Fruit fly (Drosophila melanogaster) Kc167 (cell line): Measurements from ENCODE around the gene chas.

Experiments
- Myc ChIP-seq: fragments of >200 bp; optimal IDR thresholded peaks from 2 replicates; lab custom pipeline; 2017; ENCODE audit warnings: missing external identifiers
- Sin3A ChIP-seq: fragments of >200 bp; optimal IDR thresholded peaks from 2 replicates; lab custom pipeline; 2018; ENCODE audit warnings: missing external identifiers
- h ChIP-seq: fragments of >200 bp; optimal IDR thresholded peaks from 3 replicates; lab custom pipeline; 2018; ENCODE audit warnings: missing external identifiers
- insv ChIP-seq: fragments of >200 bp; optimal IDR thresholded peaks from 3 replicates; lab custom pipeline; 2018; ENCODE audit warnings: missing external identifiers
- psq ChIP-seq: fragments of >200 bp; optimal IDR thresholded peaks from 2 replicates; lab custom pipeline; 2017; ENCODE audit warnings: missing external identifiers
- ttk ChIP-seq: sonication (Bioruptor generic); optimal IDR thresholded peaks from 2 replicates; lab custom pipeline; 2017; ENCODE audit warnings: missing external identifiers

The chas gene

DNA sequence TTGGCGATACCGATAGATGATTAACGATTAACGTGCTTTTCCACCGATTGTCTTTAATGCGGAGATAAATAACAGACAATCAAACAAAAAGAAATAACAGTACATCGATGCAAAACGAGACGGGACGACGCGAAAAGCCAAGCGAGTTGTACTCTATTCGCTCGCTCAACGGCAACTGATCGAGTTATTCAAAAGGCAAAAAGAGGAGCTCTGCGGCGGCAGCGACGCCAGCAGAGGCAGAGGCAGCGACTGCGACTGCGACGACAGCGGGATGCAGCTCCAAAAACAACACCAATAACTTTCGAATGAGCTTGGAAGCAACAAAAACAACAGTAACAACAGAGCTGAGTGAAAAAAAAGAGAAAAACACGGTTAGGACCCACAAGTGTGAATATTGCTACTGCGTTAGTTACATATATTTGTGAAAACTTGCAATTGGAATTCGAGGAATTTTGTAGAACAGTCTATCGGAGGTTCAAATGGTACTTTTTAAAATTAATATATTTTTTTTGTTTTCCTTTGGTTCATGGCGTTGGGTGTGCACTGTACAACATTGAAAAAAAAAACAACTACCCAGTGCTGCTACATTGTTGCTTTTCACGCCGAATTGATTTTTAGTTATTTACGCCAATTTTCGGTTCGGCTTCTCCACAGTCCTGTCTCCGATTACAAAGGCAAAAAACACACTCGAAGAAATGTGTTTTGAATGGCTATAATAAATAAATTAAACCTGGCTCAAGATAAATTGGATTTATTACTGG is 15.6 kb downstream of the chas start:
- TF ChIP-seq psq (lab: Kevin White, UChicago) (no peak), insv (lab: Kevin White, UChicago) (no peak)

DNA sequence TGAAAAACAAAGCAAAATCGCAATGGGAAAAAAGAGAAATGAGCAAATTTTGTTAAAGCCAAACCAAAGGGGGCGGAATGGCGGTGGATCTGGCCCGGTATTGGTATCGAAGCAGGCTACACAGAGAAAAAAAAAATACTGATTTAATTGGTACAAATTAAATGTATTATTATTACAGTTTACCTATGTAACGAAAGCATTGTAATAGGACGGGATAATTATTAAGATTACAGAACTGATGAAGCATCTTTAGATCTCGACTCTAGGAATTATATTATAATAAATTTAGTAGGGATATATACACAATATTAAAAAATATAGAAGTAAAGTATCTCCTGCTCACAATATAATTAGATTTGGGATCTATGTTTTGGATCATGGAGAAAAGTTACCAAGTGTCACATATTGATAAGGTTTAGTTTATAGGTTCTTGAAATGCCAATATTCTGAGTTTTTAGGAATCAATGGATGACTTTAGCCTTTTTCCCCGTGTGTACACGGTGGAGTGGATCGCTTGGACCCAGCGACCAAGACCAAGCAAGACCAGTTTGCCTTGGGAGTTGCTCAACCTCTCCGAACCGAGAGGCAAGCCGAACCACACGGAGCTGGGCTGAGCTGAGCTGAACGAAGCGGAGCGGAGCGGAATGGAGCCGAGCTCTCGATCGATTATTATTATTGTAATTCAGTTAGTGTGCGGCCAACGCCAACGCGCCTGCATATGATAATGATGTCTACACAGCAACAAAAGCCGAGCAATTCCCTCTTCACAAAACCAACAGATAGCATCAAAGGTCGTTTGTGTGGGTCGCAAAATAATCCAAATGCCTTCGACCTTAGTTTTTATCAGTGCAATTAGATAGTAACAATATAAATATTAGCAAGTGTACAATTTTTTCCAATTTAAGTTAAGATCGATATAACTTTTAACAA is 18.6 kb downstream of the chas start:
- TF ChIP-seq Myc (lab: Kevin White, UChicago) (no peak), ttk (lab: Kevin White, UChicago) (no peak), insv (lab: Kevin White, UChicago) (no peak), h (lab: Kevin White, UChicago) (no peak), psq (lab: Kevin White, UChicago) (no peak), Sin3A (lab: Kevin White, UChicago) (no peak)

DNA sequence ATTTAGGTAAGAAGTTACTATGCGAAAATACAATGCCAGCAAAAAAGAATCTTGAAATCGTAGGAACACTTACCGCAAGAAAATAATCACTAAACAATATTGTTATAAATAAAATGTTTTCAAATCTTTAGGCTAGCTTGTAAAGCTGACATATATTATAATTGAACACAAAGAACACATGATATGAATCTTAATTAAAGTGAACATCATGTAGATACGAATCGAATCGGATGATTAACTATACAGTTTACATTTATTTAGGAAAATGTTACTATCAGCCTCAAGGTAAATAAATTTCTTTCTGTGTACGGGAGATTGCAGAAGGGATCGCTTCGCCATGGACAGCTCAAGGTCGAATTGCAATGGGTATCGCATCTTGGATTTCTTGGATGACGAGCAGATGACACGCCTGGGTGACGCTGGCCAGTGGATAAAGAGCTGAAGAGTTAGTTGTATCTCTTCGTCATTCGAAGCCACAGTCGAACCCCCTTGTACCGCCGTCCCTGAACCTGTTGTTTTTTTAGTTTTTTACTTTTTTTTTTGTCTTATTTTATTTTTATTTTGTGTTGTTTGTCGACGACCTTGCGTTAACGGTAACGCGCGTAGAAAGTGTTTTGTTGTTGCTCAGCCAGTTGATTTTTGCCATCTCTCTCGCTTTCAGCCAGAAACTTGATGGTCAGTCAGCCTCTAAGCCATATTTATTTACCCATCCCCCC is 20.4 kb downstream of the chas start:
- no peak for TF ChIP-seq insv (lab: Kevin White, UChicago)
- TF ChIP-seq h (lab: Kevin White, UChicago), result no peak
- TF ChIP-seq Myc (lab: Kevin White, UChicago), result no peak
- no peak for TF ChIP-seq Sin3A (lab: Kevin White, UChicago)
- TF ChIP-seq ttk (lab: Kevin White, UChicago), result no peak
- no peak for TF ChIP-seq psq (lab: Kevin White, UChicago)

DNA sequence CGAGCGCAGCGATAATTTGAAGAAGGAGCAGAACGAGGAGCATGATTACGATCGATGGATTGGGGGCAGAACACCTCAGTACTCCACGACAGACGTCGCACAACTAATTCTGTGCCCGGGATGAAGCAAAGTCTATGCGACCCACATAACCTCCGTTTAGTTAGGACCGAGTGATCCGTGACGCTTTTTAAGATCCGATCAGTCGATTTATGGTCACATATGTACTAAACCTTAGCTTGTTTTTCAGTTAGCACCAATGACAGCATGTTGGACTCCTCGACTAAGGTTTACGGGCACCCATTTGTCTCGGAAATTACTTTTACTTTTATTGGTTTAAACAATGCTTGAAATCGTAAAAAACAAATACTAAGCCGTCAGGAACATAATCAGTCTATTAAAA is 26.7 kb downstream of the chas start, which contains the start of gene CG12990:
Gene CG12990 (minus strand): TSS at position 101 of the 400 bp plus-strand sequence.
- no peak for TF ChIP-seq insv (lab: Kevin White, UChicago)

DNA sequence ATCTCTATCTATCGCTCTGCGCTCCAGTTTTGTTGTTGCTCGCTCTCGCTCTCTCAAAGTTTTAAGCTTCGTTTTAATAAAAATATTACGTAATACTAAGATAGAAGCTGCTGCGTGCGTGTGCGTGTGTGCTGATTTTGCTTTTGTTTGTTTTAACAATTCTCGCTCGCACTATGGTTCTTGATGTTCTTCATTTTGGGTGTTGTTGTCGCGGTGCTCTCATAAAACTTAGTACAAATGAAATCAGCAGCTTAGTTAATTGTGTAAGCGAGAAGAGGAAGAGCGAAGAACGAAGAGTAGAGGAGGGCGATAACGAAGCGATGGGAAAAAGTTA is 39.4 kb downstream of the chas start:
- TF ChIP-seq h (lab: Kevin White, UChicago), result no peak
- no peak for TF ChIP-seq psq (lab: Kevin White, UChicago)
- no peak for TF ChIP-seq insv (lab: Kevin White, UChicago)
- TF ChIP-seq ttk (lab: Kevin White, UChicago), result no peak
- TF ChIP-seq Myc (lab: Kevin White, UChicago), result no peak
- TF ChIP-seq Sin3A (lab: Kevin White, UChicago), result no peak

DNA sequence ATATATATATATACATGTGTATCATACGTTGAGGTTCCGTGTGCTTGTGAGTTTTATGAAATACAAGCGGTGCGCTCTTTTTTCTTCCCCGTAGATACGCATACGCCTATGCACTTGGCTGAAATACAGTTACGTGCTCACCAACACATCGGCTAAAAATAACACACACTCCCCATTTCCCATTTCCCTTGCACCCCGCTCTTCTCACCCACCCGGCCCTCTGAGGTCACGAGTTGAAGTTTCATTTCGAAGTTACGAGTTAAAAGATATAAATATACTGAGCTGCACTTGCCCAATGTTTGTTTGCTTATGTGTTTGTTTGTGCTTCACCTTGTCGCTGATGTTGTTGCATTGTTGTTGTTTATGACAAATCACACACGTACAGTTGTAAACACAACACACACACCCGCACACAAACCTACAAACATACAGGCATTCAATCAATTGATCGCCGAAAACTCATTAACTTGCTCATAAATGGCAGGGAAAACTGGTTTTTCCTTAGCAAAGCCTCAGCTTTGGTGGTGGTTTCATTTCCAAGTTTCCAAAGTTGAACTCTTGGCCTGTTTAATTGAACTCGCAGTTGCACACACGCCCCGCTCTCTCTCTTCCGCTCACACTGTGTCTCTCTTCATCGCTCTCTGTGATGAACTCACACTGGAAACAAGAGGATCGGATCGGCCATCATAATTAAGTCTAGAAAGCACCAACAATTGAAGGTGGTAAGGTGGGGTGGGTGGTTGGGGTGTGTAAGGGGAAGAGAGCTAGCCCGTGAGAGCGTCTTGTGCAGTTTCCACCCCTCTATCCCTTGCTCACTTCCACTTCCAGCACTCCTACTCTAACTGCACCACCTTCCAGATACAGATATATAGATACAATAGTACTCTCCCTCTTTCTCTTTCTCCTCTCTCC is 40.1 kb downstream of the chas start:
- TF ChIP-seq h (lab: Kevin White, UChicago), result no peak

DNA sequence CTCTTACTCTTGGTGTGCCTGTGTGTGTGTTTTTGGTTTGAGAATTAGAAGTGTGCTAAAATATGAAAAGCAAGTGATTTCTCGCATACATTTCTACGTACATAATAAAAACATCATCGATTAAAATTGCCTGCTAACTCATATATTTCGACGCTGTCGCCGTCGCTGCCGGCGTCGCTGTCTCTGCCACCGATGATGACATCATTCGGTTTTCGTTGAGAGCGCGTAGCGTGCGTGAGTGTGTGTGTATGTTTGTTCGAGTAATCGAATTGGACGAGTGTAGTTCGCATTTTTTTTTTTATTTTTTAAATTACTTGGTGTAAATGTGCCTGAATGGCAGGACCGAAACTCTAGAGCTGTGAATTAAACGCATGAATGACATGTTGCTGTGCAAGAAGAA is 40.8 kb downstream of the chas start:
- TF ChIP-seq Myc (lab: Kevin White, UChicago), result no peak
- no peak for TF ChIP-seq ttk (lab: Kevin White, UChicago)
- TF ChIP-seq h (lab: Kevin White, UChicago), result no peak
- TF ChIP-seq psq (lab: Kevin White, UChicago), result no peak
- TF ChIP-seq insv (lab: Kevin White, UChicago), result no peak
- no peak for TF ChIP-seq Sin3A (lab: Kevin White, UChicago)

DNA sequence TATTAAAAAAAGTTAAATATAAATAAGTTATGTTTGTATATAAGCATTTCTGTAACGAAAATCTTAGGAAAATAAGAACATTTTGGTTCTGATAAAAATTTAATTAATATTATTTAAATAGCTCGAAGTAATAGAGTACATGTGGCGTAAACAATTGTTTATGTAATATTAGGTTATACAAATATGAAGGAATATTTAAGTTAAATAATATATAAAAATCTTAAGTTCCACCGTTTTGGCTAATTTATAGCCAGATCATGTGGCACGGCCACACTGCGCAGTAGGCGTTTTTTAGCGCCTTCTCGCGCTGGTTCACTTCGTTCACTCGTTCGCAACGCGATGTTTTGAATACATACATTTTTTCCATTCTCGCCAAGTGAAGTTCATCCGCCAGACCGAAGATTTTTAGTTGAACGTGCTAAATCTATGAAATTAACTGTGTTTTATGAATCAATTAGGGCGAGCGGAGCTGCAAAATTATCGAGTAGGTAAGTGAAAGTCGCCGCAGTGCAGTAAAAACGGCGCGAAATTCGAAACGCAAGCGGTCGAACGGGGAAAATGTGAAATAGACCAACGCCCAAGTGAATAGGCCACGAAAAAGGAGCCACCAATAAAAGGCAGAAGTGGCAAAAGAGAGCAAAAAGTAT is 41.4 kb downstream of the chas start, which contains the start of gene beta-Spec:
Gene beta-Spec (plus strand): TSS at position 323 of the 647 bp plus-strand sequence.
- TF ChIP-seq Sin3A (lab: Kevin White, UChicago) (no peak), insv (lab: Kevin White, UChicago) (no peak), h (lab: Kevin White, UChicago) (no peak), psq (lab: Kevin White, UChicago) (no peak), ttk (lab: Kevin White, UChicago) (no peak), Myc (lab: Kevin White, UChicago) (no peak)

DNA sequence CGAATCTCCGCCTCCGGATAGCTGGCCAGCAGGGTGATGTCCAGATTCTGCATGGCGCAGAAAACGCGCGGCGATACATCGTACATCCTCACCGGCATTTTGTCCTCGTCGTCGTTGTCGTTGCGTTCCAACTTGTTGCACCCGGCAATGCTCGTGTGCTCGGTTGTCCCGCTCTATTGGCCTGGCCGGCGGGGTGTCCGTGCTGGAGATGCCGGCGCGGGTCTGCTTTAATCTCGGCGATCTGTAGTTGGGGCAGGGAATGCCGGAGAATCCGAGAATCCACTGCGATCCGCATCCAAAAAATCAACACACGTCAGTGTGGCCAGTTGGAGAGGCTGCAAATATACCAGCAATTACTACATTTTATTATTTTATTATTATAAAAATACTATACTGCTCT is 42.0 kb downstream of the chas start, which contains the start of gene IntS2:
Gene IntS2 (minus strand): TSS at position 318 of the 400 bp plus-strand sequence.
- no peak for TF ChIP-seq psq (lab: Kevin White, UChicago)
- TF ChIP-seq Myc (lab: Kevin White, UChicago), result no peak
- no peak for TF ChIP-seq ttk (lab: Kevin White, UChicago)

DNA sequence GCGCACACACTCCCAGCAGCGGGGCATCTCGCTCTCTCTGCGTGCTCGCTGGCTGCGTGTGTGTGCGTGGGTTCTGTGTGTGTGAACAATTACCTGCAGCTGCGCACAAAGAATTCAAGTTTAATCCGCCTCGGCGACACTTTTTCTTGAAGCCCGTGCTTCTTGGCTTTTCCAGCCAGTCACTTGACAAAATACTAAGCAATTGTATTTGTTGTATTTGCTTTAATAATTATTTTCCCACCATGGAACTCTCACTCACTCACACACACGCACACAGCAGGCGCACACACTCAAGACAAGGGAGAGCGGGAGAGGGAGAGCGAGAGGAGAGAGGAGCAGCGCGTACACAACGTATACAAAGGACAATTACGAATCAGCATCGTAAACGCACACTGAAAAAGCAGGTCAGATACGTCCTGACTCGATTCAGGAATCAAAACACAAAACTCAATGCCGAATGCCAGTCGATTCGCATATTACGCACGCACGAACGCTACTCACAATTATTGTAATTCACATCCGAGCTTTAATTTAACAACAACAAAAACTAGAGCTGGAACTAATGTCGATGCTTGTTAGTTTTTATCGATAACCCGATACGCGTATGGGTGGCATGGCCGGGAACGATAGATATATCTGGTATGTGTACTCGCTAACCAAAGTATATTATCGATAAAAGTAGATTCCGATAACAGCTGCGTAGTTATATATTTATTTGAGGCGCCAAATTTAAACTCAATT is 46.4 kb downstream of the chas start, which contains the start of gene RhoGAPp190:
Gene RhoGAPp190 (minus strand): TSS at position 565 of the 741 bp plus-strand sequence.
- TF ChIP-seq ttk (lab: Kevin White, UChicago) (no peak), Myc (lab: Kevin White, UChicago) (no peak), psq (lab: Kevin White, UChicago) (no peak), h (lab: Kevin White, UChicago) (no peak), Sin3A (lab: Kevin White, UChicago) (no peak), insv (lab: Kevin White, UChicago) (no peak)
